Worm (Caenorhabditis elegans): Measurements from ENCODE around the gene T21C9.6.
A peak's percentile ranks its signal among the peaks of the same experiment; 100 is the strongest.

T21C9.6 gene

DNA sequence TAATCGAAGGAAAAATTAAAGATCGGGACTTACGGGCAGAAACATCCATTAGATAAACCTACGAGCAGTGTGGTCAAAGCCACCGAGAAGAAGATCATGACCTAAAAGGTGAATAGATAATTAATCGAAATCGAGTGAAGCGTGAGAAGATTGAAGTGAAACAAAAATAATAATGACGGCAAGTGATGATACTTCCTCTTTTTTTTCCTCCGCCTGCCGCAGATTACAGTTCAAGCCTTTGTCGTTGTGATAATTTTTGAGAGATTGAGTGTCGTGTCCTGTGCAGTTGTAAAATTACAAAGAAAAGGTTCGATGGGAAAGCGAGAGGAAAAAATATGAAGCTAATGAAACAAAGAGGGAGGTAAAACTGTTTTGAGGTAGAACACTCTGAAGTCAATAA lies 10.8 kb downstream of the T21C9.6 start, which contains the start of gene T21C9.9:
Gene T21C9.9 (minus strand): TSS at position 101 of the 400 bp plus-strand sequence.
- 0 out of 2 replicates have a peak, but pooled peaks have one; percentile 13 for TF ChIP-seq F37B4.10 (GFP tag; IDR thresholded peaks at IDR 0.05)
- TF ChIP-seq gei-17 (GFP tag; optimal IDR thresholded peaks at IDR 0.05): no peak

DNA sequence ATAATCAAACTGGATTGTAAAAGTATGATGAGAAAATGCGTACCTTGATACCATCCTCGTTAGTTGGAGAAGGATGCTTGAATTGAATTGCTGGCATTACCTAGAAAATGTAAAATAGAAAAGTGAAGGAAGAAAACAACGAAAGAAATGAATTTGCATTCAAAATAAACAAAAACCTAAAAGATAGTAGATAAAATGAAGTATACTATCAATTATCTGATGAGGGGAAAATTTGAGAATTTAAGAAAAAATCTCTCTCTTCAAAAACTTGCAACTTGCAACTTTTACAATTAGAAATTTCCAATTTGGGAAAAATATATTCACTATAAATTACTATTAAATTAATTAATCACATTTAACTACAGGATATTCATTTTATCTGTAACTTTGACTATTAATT lies 13.1 kb downstream of the T21C9.6 start, which contains the start of gene T21C9.11:
Gene T21C9.11 (minus strand): TSS at position 101 of the 400 bp plus-strand sequence.
- no peak for TF ChIP-seq efl-1 (GFP tag; optimal IDR thresholded peaks at IDR 0.05)
- no peak for TF ChIP-seq atf-7 (tag; optimal IDR thresholded peaks at IDR 0.05)
- no peak for TF ChIP-seq rpc-1 (optimal IDR thresholded peaks at IDR 0.05)
- TF ChIP-seq rpc-1 (tag; optimal IDR thresholded peaks at IDR 0.05): no peak
- no peak for TF ChIP-seq F23B12.7 (tag; optimal IDR thresholded peaks at IDR 0.05; ENCODE audit: insufficient read depth)
- TF ChIP-seq madf-10 (tag; optimal IDR thresholded peaks at IDR 0.05): no peak

DNA sequence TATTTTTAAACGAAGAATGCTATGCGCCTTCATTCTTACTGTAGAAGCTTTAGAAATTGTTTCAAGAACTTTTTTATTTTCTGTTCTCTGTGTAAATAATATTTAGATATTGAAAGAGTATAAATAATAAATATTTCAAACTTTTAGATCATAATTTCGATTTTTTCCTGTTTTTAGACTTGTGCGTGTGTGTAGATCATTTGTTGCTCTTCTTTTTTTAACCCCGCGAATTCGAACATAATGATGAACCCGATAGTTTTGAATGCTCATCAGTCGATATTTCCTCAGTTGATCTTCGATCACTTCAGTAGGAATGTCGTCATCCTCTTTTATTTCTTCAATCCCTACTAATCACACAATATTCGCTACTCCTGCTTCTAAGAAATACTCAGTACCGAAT lies 15.5 kb downstream of the T21C9.6 start, which contains the start of gene T21C9.13:
Gene T21C9.13 (plus strand): TSS at position 33 of the 400 bp plus-strand sequence.
- TF ChIP-seq rcor-1 (GFP tag; IDR thresholded peaks at IDR 0.05) (no peak), xnd-1 (tag; optimal IDR thresholded peaks at IDR 0.05) (peak; percentile 10), bed-2 (GFP tag; IDR thresholded peaks at IDR 0.05) (no peak), lsl-1 (GFP tag; optimal IDR thresholded peaks at IDR 0.05) (peak; percentile 45), F39B2.1 (GFP tag; IDR thresholded peaks at IDR 0.05) (no peak), madf-6 (GFP tag; IDR thresholded peaks at IDR 0.05) (peak; percentile 60; the same call in 1 of the 2 replicates), akir-1 (GFP tag; optimal IDR thresholded peaks at IDR 0.05) (no peak), mel-28 (tag; optimal IDR thresholded peaks at IDR 0.05; ENCODE audit: borderline replicate concordance) (no peak), zfh-2 (GFP tag; conservative IDR thresholded peaks at IDR 0.05) (no peak), ZK185.1 (tag; optimal IDR thresholded peaks at IDR 0.05; ENCODE audit: poor library complexity, severe bottlenecking) (no peak), unc-62 (GFP tag; optimal IDR thresholded peaks at IDR 0.05) (no peak), efl-1 (GFP tag; optimal IDR thresholded peaks at IDR 0.05) (peak; percentile 55), snpc-1.3 (tag; optimal IDR thresholded peaks at IDR 0.05; ENCODE audit: insufficient read depth) (no peak)

DNA sequence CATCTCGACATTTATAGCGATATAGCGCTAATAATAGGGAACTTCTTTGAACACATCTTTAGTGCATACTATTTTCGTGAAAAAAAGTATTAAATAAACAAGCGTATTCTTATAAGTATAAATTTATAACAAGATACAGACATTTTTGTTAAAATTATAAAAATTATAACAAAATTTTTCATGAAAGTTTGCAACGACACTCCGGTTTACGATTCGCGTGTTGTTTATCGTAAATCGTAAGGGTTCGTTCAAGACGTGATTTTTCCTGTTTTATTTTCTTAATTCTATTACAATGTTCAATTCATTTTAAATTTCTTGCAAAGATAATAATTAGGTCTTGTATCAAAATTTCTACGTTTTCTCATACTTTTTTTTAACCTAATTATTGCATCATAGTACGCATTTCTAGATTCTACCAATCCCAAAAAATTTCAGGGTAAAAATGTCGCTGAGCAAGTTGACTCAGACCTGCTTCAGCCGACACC lies 17.0 kb downstream of the T21C9.6 start, which contains the start of gene scpl-4:
Gene scpl-4 (plus strand): TSS at position 435 of the 485 bp plus-strand sequence.
- no peak for TF ChIP-seq madf-6 (GFP tag; IDR thresholded peaks at IDR 0.05)
- no peak for TF ChIP-seq attf-5 (GFP tag; optimal IDR thresholded peaks at IDR 0.05)
- TF ChIP-seq aptf-3 (GFP tag; IDR thresholded peaks at IDR 0.05): no peak
- TF ChIP-seq let-607 (tag; optimal IDR thresholded peaks at IDR 0.05): no peak
- no peak for TF ChIP-seq akir-1 (GFP tag; optimal IDR thresholded peaks at IDR 0.05)
- TF ChIP-seq Y53F4B.3 (GFP tag; IDR thresholded peaks at IDR 0.05): no peak
- peak; percentile 75 for TF ChIP-seq attf-3 (GFP tag; conservative IDR thresholded peaks at IDR 0.05)
- no peak for TF ChIP-seq madf-3 (GFP tag; IDR thresholded peaks at IDR 0.05)
- TF ChIP-seq him-1 (tag; optimal IDR thresholded peaks at IDR 0.05): no peak

DNA sequence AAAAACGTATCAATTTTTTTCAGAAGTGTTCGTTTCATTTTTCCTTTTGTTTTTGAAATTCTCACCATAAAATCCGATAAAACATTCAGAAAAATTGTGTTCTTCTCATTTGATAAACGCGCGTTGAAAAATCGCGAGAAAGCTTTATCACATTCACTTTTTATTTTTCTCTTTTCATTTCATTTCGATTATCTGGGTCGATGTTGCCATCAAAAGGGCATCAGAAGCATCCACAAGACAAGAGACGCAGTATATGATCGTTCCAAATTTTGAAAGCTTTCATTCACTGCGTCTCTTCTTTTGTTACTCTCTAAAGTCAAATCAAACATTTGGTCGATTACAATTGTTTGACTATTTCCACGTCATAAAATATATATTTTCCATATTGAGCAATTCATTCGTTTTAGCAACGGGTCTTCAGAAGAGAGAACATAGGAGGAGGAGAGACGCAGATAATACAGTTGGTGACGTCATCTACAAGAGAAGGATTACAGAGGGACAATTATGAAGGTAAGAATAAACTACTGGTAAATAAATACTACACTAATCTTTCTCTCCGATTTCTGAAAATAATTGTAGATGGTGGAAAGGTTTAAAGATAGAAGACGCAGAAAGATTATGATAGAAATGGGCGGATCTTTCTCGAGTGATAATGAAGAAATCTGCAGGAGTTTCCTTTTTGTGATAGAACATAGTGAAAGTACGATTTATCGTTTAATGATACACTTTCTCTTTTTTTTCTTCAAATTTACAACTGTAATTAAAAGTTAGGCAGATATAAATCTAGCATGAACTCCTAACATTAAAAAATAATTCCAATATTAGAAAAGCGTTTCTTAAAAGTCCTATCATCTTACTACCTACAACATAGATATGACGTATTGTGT lies 20.6 kb downstream of the T21C9.6 start, which contains the start of gene H27A22.1:
Gene H27A22.1 (plus strand): TSS at position 505 of the 887 bp plus-strand sequence.
- no peak for TF ChIP-seq ceh-27 (GFP tag; optimal IDR thresholded peaks at IDR 0.05)
- TF ChIP-seq egrh-3 (GFP tag; IDR thresholded peaks at IDR 0.05): no peak
- TF ChIP-seq lin-26 (GFP tag; IDR thresholded peaks at IDR 0.05): no peak
- TF ChIP-seq egl-44 (GFP tag; IDR thresholded peaks at IDR 0.05): no peak
- no peak for TF ChIP-seq B0035.1 (tag; optimal IDR thresholded peaks at IDR 0.05)
- peak; percentile 56; the same call in 1 of the 2 replicates for TF ChIP-seq hmg-1.2 (GFP tag; IDR thresholded peaks at IDR 0.05)
